Worm (Caenorhabditis elegans): Measurements from ENCODE around the gene gspd-1.

ce11 chrIV:11323666-11324065 is 6.4 kb downstream of the gspd-1 start:
- TF ChIP-seq daf-12 (tag; optimal IDR thresholded peaks at IDR 0.05): no peak
- no peak for TF ChIP-seq F49E8.2 (tag; optimal IDR thresholded peaks at IDR 0.05; ENCODE audit: borderline replicate concordance)
- TF ChIP-seq ztf-11 (tag; optimal IDR thresholded peaks at IDR 0.05): no peak
